Worm (Caenorhabditis elegans) whole organism, early embryonic: ENCODE data around the gene F35H12.6.

Experiments
- F13C5.2 ChIP-seq: sonication (generic microtip); optimal IDR thresholded peaks from 2 replicates; lab custom pipeline; 2017; ENCODE audit warnings: mild to moderate bottlenecking, missing genetic modification characterization, inconsistent platforms, missing compliant biosample characterization
- aly-1 ChIP-seq: sonication (generic microtip); optimal IDR thresholded peaks from 2 replicates; lab custom pipeline; 2016; ENCODE audit warnings: missing genetic modification characterization, missing compliant biosample characterization
- pes-1 ChIP-seq: fragments of 200-800 bp; sonication (Bioruptor generic); IDR thresholded peaks from 2 replicates; pipeline ENCODE4 v1.3.6; 2022; ENCODE audit warnings: missing genetic modification reagents, missing genetic modification characterization, missing compliant biosample characterization

- TF ChIP-seq aly-1 (tag; lab: Kevin White, UChicago) (no peak), F13C5.2 (tag; lab: Kevin White, UChicago) (no peak), pes-1 (GFP tag; lab: Robert Waterston, UW) (no peak)
These were observed 47.0 kb downstream of the F35H12.6 start for ce11 chrX:960139-960538.
